Worm (Caenorhabditis elegans): ENCODE results near the gene pgp-1.

ce11 chrIV:12571047-12571446 lies 27.9 kb downstream of the pgp-1 start, which contains the start of gene K08E7.4:
- TF ChIP-seq ztf-22 (GFP tag; optimal IDR thresholded peaks at IDR 0.05) (no peak), B0261.1 (tag; optimal IDR thresholded peaks at IDR 0.05) (no peak), K11D2.4 (GFP tag; IDR thresholded peaks at IDR 0.05) (no peak), unc-62 (GFP tag; optimal IDR thresholded peaks at IDR 0.05) (no peak), lir-1 (GFP tag; conservative IDR thresholded peaks at IDR 0.05) (no peak)
